Worm (Caenorhabditis elegans): ENCODE results near the gene tmem-138.
A peak's percentile ranks its signal among the peaks of the same experiment; 100 is the strongest.

The tmem-138 gene

DNA sequence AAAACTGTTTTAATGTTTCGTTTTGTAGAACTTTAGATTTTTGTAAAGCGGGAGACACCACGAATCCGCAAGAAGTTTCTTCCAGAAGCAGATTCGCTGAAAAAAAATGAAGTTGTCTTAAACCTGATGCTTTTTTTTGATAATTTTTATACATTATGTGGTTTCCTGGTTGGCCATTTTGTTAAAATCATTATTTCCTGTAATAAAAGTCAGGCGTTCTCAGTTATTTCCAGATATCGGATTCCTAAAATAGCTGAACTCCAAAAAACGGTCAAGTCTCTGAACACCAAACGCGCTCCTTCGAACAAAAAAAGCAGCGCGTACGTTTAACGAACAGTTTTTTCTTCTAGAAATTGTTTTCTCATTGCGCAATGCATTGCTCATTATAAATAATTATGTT lies 19.7 kb upstream of the tmem-138 start:
- TF ChIP-seq ces-1 (GFP tag; optimal IDR thresholded peaks at IDR 0.05), result peak; percentile 46
- TF ChIP-seq mep-1 (tag; optimal IDR thresholded peaks at IDR 0.05), result no peak
- TF ChIP-seq zip-8 (tag; optimal IDR thresholded peaks at IDR 0.05), result peak; percentile 47
- no peak for TF ChIP-seq nhr-2 (tag; optimal IDR thresholded peaks at IDR 0.05)
- no peak for TF ChIP-seq M03D4.4 (tag; optimal IDR thresholded peaks at IDR 0.05)
- peak; percentile 10 for TF ChIP-seq lsy-2 (tag; optimal IDR thresholded peaks at IDR 0.05)
- TF ChIP-seq nhr-12 (tag; optimal IDR thresholded peaks at IDR 0.05), result no peak
- TF ChIP-seq lin-32 (GFP tag; optimal IDR thresholded peaks at IDR 0.05), result no peak
- TF ChIP-seq unc-120 (tag; optimal IDR thresholded peaks at IDR 0.05; ENCODE audit: poor library complexity, severe bottlenecking), result no peak
- no peak for TF ChIP-seq mab-5 (tag; optimal IDR thresholded peaks at IDR 0.05)
- no peak for TF ChIP-seq cnd-1 (tag; optimal IDR thresholded peaks at IDR 0.05)
- TF ChIP-seq nhr-237 (tag; optimal IDR thresholded peaks at IDR 0.05), result peak; percentile 67
- TF ChIP-seq nhr-76 (tag; optimal IDR thresholded peaks at IDR 0.05), result no peak
- no peak for TF ChIP-seq unc-62 (GFP tag; optimal IDR thresholded peaks at IDR 0.05)
- TF ChIP-seq sptf-1 (tag; optimal IDR thresholded peaks at IDR 0.05), result peak; percentile 64
- TF ChIP-seq bed-3 (GFP tag; optimal IDR thresholded peaks at IDR 0.05), result no peak
- TF ChIP-seq pha-4 (tag; optimal IDR thresholded peaks at IDR 0.05), result no peak
- TF ChIP-seq ceh-43 (GFP tag; optimal IDR thresholded peaks at IDR 0.05), result no peak
- no peak for TF ChIP-seq blmp-1 (tag; optimal IDR thresholded peaks at IDR 0.05)
- TF ChIP-seq ceh-83 (GFP tag; optimal IDR thresholded peaks at IDR 0.05), result no peak
- no peak for TF ChIP-seq lin-13 (tag; optimal IDR thresholded peaks at IDR 0.05)
- TF ChIP-seq hlh-1 (tag; optimal IDR thresholded peaks at IDR 0.05), result no peak
- TF ChIP-seq unc-39 (tag; optimal IDR thresholded peaks at IDR 0.05), result no peak
- TF ChIP-seq drap-1 (GFP tag; optimal IDR thresholded peaks at IDR 0.05), result no peak
- no peak for TF ChIP-seq tbx-8 (GFP tag; optimal IDR thresholded peaks at IDR 0.05)
- TF ChIP-seq ham-2 (GFP tag; optimal IDR thresholded peaks at IDR 0.05), result no peak
- no peak for TF ChIP-seq mls-2 (tag; optimal IDR thresholded peaks at IDR 0.05)

DNA sequence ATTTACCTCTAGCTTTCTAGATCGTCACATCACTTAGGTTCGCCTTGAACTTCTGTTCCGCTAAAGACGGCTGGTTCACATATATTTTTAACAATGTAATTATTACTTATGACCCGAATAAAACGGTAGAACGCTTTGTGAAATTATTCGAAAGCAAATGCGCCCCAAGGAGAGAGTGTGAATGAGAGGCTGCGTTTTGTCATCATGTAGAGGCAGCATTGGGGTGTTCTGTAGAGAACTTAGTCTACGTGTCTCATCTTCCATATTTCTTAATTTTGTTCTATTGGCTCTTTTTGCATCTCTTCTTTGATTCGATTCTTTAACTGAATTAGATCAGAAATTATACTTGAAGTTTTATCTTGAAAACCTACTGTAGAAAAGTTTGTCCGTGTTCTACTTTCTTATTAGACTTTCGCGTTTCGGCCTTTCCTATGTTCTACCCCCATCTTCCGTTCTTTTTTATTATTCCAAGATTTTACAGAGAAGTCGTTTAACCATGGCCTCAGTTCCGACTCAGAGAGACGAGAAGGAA lies 19.0 kb upstream of the tmem-138 start, which contains the start of gene cdc-48.2:
Gene cdc-48.2, plus strand, starts transcription at position 482 of the 532 bp plus-strand sequence.
- no peak for TF ChIP-seq lin-32 (GFP tag; optimal IDR thresholded peaks at IDR 0.05)
- no peak for TF ChIP-seq elt-3 (tag; optimal IDR thresholded peaks at IDR 0.05)
- TF ChIP-seq ceh-83 (GFP tag; optimal IDR thresholded peaks at IDR 0.05), result peak; percentile 2

DNA sequence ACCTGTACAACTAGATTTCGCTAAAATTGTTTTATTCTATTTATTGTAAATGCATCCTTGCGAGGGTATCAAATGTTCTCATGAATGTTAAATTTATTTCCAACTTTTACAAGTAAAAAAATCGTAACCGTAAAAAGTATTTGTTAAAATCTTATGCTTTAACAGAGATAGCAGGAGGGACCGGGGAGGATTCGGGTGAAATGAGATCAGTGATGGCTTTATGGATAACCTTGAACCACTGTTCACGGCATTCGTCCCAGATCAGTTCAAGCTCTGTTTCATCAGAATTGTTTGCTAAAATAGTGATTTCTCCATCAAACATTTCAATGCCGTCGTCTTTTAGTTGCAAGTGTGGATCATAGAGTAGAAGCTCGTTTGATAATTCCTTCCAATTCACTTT lies 16.0 kb upstream of the tmem-138 start:
- TF ChIP-seq ztf-11 (tag; optimal IDR thresholded peaks at IDR 0.05) (no peak), elt-1 (tag; optimal IDR thresholded peaks at IDR 0.05; ENCODE audit: borderline replicate concordance, insufficient read depth) (no peak), bed-3 (GFP tag; optimal IDR thresholded peaks at IDR 0.05) (no peak), blmp-1 (tag; optimal IDR thresholded peaks at IDR 0.05) (no peak), ceh-43 (GFP tag; optimal IDR thresholded peaks at IDR 0.05) (no peak), ham-2 (GFP tag; optimal IDR thresholded peaks at IDR 0.05) (no peak), nhr-28 (tag; optimal IDR thresholded peaks at IDR 0.05) (no peak)

DNA sequence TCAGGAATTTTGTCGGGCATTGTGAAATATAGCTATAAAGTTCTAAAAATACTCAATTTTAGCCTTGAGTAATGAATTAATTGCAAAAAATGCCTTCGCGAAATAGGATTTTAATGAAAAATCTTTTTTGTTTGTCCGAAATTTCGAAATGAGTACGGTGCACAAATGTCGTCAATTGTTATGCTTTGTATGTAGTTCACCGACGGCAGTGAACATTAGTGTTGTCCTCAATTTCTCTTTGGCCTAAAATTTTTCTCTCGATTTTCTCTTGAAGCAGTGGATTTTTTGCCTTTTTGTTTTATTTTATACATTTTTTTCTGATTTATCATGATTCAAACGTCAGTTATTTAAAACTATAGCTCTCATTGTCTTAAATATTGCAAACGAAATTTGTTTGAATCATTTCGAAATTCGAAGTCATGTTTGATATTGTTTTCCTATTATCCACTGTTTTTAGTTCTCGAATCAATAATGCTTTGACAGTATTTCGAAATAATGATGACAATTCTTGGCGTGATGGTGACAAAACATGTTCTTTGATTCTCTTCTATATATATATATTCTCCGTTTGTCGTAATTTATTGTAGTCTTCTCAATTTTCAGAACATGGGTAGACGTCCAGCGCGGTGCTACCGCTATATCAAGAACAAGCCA lies 13.7 kb upstream of the tmem-138 start, which contains the start of the genes ints-11 and rpl-10:
Gene ints-11, minus strand, starts transcription at position 201 of the 654 bp plus-strand sequence.
Gene rpl-10, plus strand, starts transcription at position 604 of the 654 bp plus-strand sequence.
- TF ChIP-seq hlh-1 (tag; optimal IDR thresholded peaks at IDR 0.05), result peak; percentile 40
- no peak for TF ChIP-seq sptf-1 (tag; optimal IDR thresholded peaks at IDR 0.05)
- no peak for TF ChIP-seq nhr-28 (tag; optimal IDR thresholded peaks at IDR 0.05)
- TF ChIP-seq snpc-4 (tag; optimal IDR thresholded peaks at IDR 0.05), result no peak
- no peak for TF ChIP-seq ztf-11 (tag; optimal IDR thresholded peaks at IDR 0.05)
- no peak for TF ChIP-seq unc-120 (tag; optimal IDR thresholded peaks at IDR 0.05; ENCODE audit: poor library complexity, severe bottlenecking)
- TF ChIP-seq lsy-2 (tag; optimal IDR thresholded peaks at IDR 0.05), result peak; percentile 94
- TF ChIP-seq blmp-1 (tag; optimal IDR thresholded peaks at IDR 0.05), result no peak
- peak; percentile 57 for TF ChIP-seq nhr-237 (tag; optimal IDR thresholded peaks at IDR 0.05)
- no peak for TF ChIP-seq flh-1 (GFP tag; optimal IDR thresholded peaks at IDR 0.05)

Measured in whole organism, mixed stage, embryonic.